Comparison of ENCODE assay signal across 2 worm cellular contexts in genomic region chrIII:5024393-5024964, ce11.
TF ChIP-seq lines count a peak whose summit lies in the region.

Gene pcf-11 (plus strand): TSS chrIII:5024914.

TF ChIP-seq in whole organism, L2 larva, 48 proteins besides CTCF, POLR2A, EP300 and RAD21 (continued from another document):
- TF ChIP-seq nhr-77 (tag; optimal IDR thresholded peaks at IDR 0.05; lab: Kevin White, UChicago) (no peak), mdl-1 (tag; optimal IDR thresholded peaks at IDR 0.05; lab: Kevin White, UChicago) (peak; percentile 66 to 77), nhr-11 (tag; optimal IDR thresholded peaks at IDR 0.05; lab: Kevin White, UChicago) (no peak), nhr-10 (tag; optimal IDR thresholded peaks at IDR 0.05; lab: Kevin White, UChicago) (no peak), nhr-6 (tag; optimal IDR thresholded peaks at IDR 0.05; lab: Kevin White, UChicago) (no peak), mbf-1 (tag; optimal IDR thresholded peaks at IDR 0.05; lab: Kevin White, UChicago) (no peak), ama-1 (optimal IDR thresholded peaks at IDR 0.05; lab: Kevin White, UChicago) (peak; percentile 83), mab-5 (tag; optimal IDR thresholded peaks at IDR 0.05; lab: Kevin White, UChicago) (peak; percentile 31), ztf-1 (GFP tag; conservative IDR thresholded peaks at IDR 0.05; lab: Robert Waterston, UW) (no peak), ceh-82 (tag; optimal IDR thresholded peaks at IDR 0.05; lab: Kevin White, UChicago) (no peak), C34F6.9 (tag; optimal IDR thresholded peaks at IDR 0.05; lab: Kevin White, UChicago) (peak; percentile 84), unc-62 (GFP tag; optimal IDR thresholded peaks at IDR 0.05; lab: Kevin White, UChicago) (no peak), gmeb-1 (tag; optimal IDR thresholded peaks at IDR 0.05; lab: Kevin White, UChicago) (peak; percentile 50), crh-2 (tag; optimal IDR thresholded peaks at IDR 0.05; lab: Kevin White, UChicago) (peak; percentile 84), ztf-11 (tag; optimal IDR thresholded peaks at IDR 0.05; lab: Kevin White, UChicago) (no peak), nhr-25 (tag; optimal IDR thresholded peaks at IDR 0.05; lab: Kevin White, UChicago) (peak; percentile 44), sma-9 (GFP tag; optimal IDR thresholded peaks at IDR 0.05; lab: Kevin White, UChicago) (peak; percentile 20), sma-9 (tag; optimal IDR thresholded peaks at IDR 0.05; lab: Kevin White, UChicago) (no peak), ZK546.5 (tag; optimal IDR thresholded peaks at IDR 0.05; lab: Kevin White, UChicago) (no peak), elt-3 (tag; optimal IDR thresholded peaks at IDR 0.05; lab: Kevin White, UChicago) (no peak), F13H6.1 (tag; optimal IDR thresholded peaks at IDR 0.05; lab: Kevin White, UChicago) (peak; percentile 48), sem-4 (tag; optimal IDR thresholded peaks at IDR 0.05; lab: Kevin White, UChicago) (peak; percentile 68), nhr-129 (tag; optimal IDR thresholded peaks at IDR 0.05; lab: Kevin White, UChicago) (peak; percentile 52), blmp-1 (tag; optimal IDR thresholded peaks at IDR 0.05; lab: Kevin White, UChicago; ENCODE audit: insufficient read depth) (peak; percentile 47), dmd-4 (tag; optimal IDR thresholded peaks at IDR 0.05; lab: Kevin White, UChicago) (no peak)

TF ChIP-seq in whole organism, L4 larva, 104 proteins besides CTCF, POLR2A, EP300 and RAD21 (continued from another document):
- TF ChIP-seq jun-1 (tag; optimal IDR thresholded peaks at IDR 0.05; lab: Kevin White, UChicago) (no peak), snpc-1.2 (GFP tag; IDR thresholded peaks at IDR 0.05; lab: Robert Waterston, UW) (no peak), zag-1 (tag; optimal IDR thresholded peaks at IDR 0.05; lab: Kevin White, UChicago) (no peak), pqm-1 (tag; optimal IDR thresholded peaks at IDR 0.05; lab: Kevin White, UChicago) (no peak), tra-1 (GFP tag; IDR thresholded peaks at IDR 0.05; lab: Robert Waterston, UW) (no peak), mdt-29 (GFP tag; IDR thresholded peaks at IDR 0.05; lab: Robert Waterston, UW) (0 out of 2 replicates have a peak, but pooled peaks have one; percentile 6), nhr-48 (tag; optimal IDR thresholded peaks at IDR 0.05; lab: Kevin White, UChicago) (no peak), ctbp-1 (GFP tag; IDR thresholded peaks at IDR 0.05; lab: Robert Waterston, UW) (no peak), ceh-82 (tag; optimal IDR thresholded peaks at IDR 0.05; lab: Kevin White, UChicago) (no peak), dve-1 (tag; optimal IDR thresholded peaks at IDR 0.05; lab: Kevin White, UChicago; ENCODE audit: insufficient read depth) (peak; percentile 53), dmd-8 (GFP tag; IDR thresholded peaks at IDR 0.05; lab: Robert Waterston, UW) (no peak), mxl-2 (GFP tag; conservative IDR thresholded peaks at IDR 0.05; lab: Robert Waterston, UW) (no peak), gei-8 (GFP tag; optimal IDR thresholded peaks at IDR 0.05; lab: Kevin White, UChicago) (no peak), daf-8 (GFP tag; IDR thresholded peaks at IDR 0.05; lab: Robert Waterston, UW) (no peak), ceh-20 (GFP tag; IDR thresholded peaks at IDR 0.05; lab: Robert Waterston, UW) (no peak), lim-7 (GFP tag; IDR thresholded peaks at IDR 0.05; lab: Robert Waterston, UW) (no peak), dpl-1 (GFP tag; optimal IDR thresholded peaks at IDR 0.05; lab: Kevin White, UChicago) (peak; percentile 61), nhr-11 (tag; optimal IDR thresholded peaks at IDR 0.05; lab: Kevin White, UChicago) (peak; percentile 41), lin-1 (GFP tag; IDR thresholded peaks at IDR 0.05; lab: Robert Waterston, UW) (no peak), daf-19 (GFP tag; conservative IDR thresholded peaks at IDR 0.05; lab: Robert Waterston, UW) (no peak), nhr-237 (tag; optimal IDR thresholded peaks at IDR 0.05; lab: Kevin White, UChicago) (no peak), fkh-10 (GFP tag; optimal IDR thresholded peaks at IDR 0.05; lab: Kevin White, UChicago) (no peak), ceh-28 (tag; optimal IDR thresholded peaks at IDR 0.05; lab: Kevin White, UChicago) (peak; percentile 58), ceh-44 (GFP tag; IDR thresholded peaks at IDR 0.05; lab: Robert Waterston, UW) (no peak), arid-1 (GFP tag; conservative IDR thresholded peaks at IDR 0.05; lab: Robert Waterston, UW) (no peak), F49E8.2 (tag; optimal IDR thresholded peaks at IDR 0.05; lab: Kevin White, UChicago; ENCODE audit: borderline replicate concordance) (no peak), skn-1 (tag; optimal IDR thresholded peaks at IDR 0.05; lab: Kevin White, UChicago) (no peak), ztf-11 (tag; optimal IDR thresholded peaks at IDR 0.05; lab: Kevin White, UChicago) (no peak), Y75B8A.6 (GFP tag; IDR thresholded peaks at IDR 0.05; lab: Robert Waterston, UW) (no peak), attf-4 (tag; optimal IDR thresholded peaks at IDR 0.05; lab: Kevin White, UChicago) (no peak), vab-7 (GFP tag; IDR thresholded peaks at IDR 0.05; lab: Robert Waterston, UW) (no peak), F10B5.3 (tag; optimal IDR thresholded peaks at IDR 0.05; lab: Kevin White, UChicago) (no peak), F44E2.7 (GFP tag; IDR thresholded peaks at IDR 0.05; lab: Robert Waterston, UW) (no peak), duxl-1 (tag; optimal IDR thresholded peaks at IDR 0.05; lab: Kevin White, UChicago; ENCODE audit: poor library complexity) (no peak), unc-39 (tag; optimal IDR thresholded peaks at IDR 0.05; lab: Kevin White, UChicago) (no peak), madf-9 (GFP tag; conservative IDR thresholded peaks at IDR 0.05; lab: Robert Waterston, UW) (no peak), set-16 (GFP tag; IDR thresholded peaks at IDR 0.05; lab: Robert Waterston, UW) (peak; percentile 33; the same call in 1 of the 2 replicates), unc-130 (GFP tag; optimal IDR thresholded peaks at IDR 0.05; lab: Kevin White, UChicago) (peak; percentile 7), nhr-77 (tag; optimal IDR thresholded peaks at IDR 0.05; lab: Kevin White, UChicago) (peak; percentile 52), T26A8.4 (GFP tag; IDR thresholded peaks at IDR 0.05; lab: Robert Waterston, UW) (no peak), ces-1 (GFP tag; optimal IDR thresholded peaks at IDR 0.05; lab: Kevin White, UChicago) (no peak), spr-3 (GFP tag; optimal IDR thresholded peaks at IDR 0.05; lab: Kevin White, UChicago) (no peak), T20F7.1 (GFP tag; optimal IDR thresholded peaks at IDR 0.05; lab: Kevin White, UChicago) (no peak), F37D6.2 (tag; optimal IDR thresholded peaks at IDR 0.05; lab: Kevin White, UChicago) (no peak), fos-1 (tag; optimal IDR thresholded peaks at IDR 0.05; lab: Kevin White, UChicago) (no peak), ZK337.2 (GFP tag; IDR thresholded peaks at IDR 0.05; lab: Robert Waterston, UW) (no peak), mdl-1 (tag; optimal IDR thresholded peaks at IDR 0.05; lab: Kevin White, UChicago) (peak; percentile 45 to 80), nhr-42 (GFP tag; IDR thresholded peaks at IDR 0.05; lab: Robert Waterston, UW) (no peak; the same call in 1 of the 2 replicates), lin-13 (GFP tag; optimal IDR thresholded peaks at IDR 0.05; lab: Kevin White, UChicago) (peak; percentile 68), hlh-30 (tag; optimal IDR thresholded peaks at IDR 0.05; lab: Kevin White, UChicago; ENCODE audit: insufficient read depth) (peak; percentile 95), ama-1 (optimal IDR thresholded peaks at IDR 0.05; lab: Kevin White, UChicago) (peak; percentile 90), snpc-4 (tag; optimal IDR thresholded peaks at IDR 0.05; lab: Kevin White, UChicago) (no peak), hmg-1.1 (GFP tag; IDR thresholded peaks at IDR 0.05; lab: Robert Waterston, UW) (peak; percentile 62), D1046.2 (GFP tag; IDR thresholded peaks at IDR 0.05; lab: Robert Waterston, UW) (no peak), dmd-9 (GFP tag; IDR thresholded peaks at IDR 0.05; lab: Robert Waterston, UW) (no peak), nhr-41 (GFP tag; IDR thresholded peaks at IDR 0.05; lab: Robert Waterston, UW) (no peak), aha-1 (tag; lab: Kevin White, UChicago) (peak; percentile 86), ztf-7 (tag; optimal IDR thresholded peaks at IDR 0.05; lab: Kevin White, UChicago) (no peak), egl-43 (GFP tag; IDR thresholded peaks at IDR 0.05; lab: Robert Waterston, UW) (no peak), aly-2 (tag; optimal IDR thresholded peaks at IDR 0.05; lab: Kevin White, UChicago) (no peak), rbr-2 (tag; optimal IDR thresholded peaks at IDR 0.05; lab: Kevin White, UChicago) (peak; percentile 34), sdz-12 (GFP tag; optimal IDR thresholded peaks at IDR 0.05; lab: Kevin White, UChicago) (no peak), zfp-3 (GFP tag; conservative IDR thresholded peaks at IDR 0.05; lab: Robert Waterston, UW) (no peak), mxl-3 (GFP tag; optimal IDR thresholded peaks at IDR 0.05; lab: Kevin White, UChicago) (peak; percentile 81), egl-27 (tag; optimal IDR thresholded peaks at IDR 0.05; lab: Kevin White, UChicago) (no peak), Y48G9A.11 (GFP tag; IDR thresholded peaks at IDR 0.05; lab: Robert Waterston, UW) (no peak), nhr-25 (tag; optimal IDR thresholded peaks at IDR 0.05; lab: Kevin White, UChicago; ENCODE audit: borderline replicate concordance, insufficient read depth) (no peak), madf-5 (GFP tag; IDR thresholded peaks at IDR 0.05; lab: Robert Waterston, UW) (no peak), lsy-2 (tag; optimal IDR thresholded peaks at IDR 0.05; lab: Kevin White, UChicago) (peak; percentile 24 to 65), ZK546.5 (tag; optimal IDR thresholded peaks at IDR 0.05; lab: Kevin White, UChicago) (no peak), lir-3 (tag; optimal IDR thresholded peaks at IDR 0.05; lab: Kevin White, UChicago) (no peak), R02D3.7 (tag; optimal IDR thresholded peaks at IDR 0.05; lab: Kevin White, UChicago) (no peak), hif-1 (tag; optimal IDR thresholded peaks at IDR 0.05; lab: Kevin White, UChicago) (no peak), saeg-2 (GFP tag; IDR thresholded peaks at IDR 0.05; lab: Robert Waterston, UW) (no peak), nhr-6 (tag; optimal IDR thresholded peaks at IDR 0.05; lab: Kevin White, UChicago) (peak; percentile 50), zip-2 (tag; optimal IDR thresholded peaks at IDR 0.05; lab: Kevin White, UChicago) (no peak), nhr-10 (tag; optimal IDR thresholded peaks at IDR 0.05; lab: Kevin White, UChicago) (no peak), nhr-102 (tag; optimal IDR thresholded peaks at IDR 0.05; lab: Kevin White, UChicago) (no peak), lin-15B (tag; optimal IDR thresholded peaks at IDR 0.05; lab: Kevin White, UChicago) (no peak), lin-39 (tag; optimal IDR thresholded peaks at IDR 0.05; lab: Kevin White, UChicago) (no peak), lin-38 (GFP tag; IDR thresholded peaks at IDR 0.05; lab: Robert Waterston, UW) (peak; percentile 50), nhr-28 (tag; optimal IDR thresholded peaks at IDR 0.05; lab: Kevin White, UChicago) (peak; percentile 50), tag-97 (GFP tag; IDR thresholded peaks at IDR 0.05; lab: Robert Waterston, UW) (no peak)
